Fruit fly (Drosophila melanogaster) whole organism, embryonic: Measurements from ENCODE around the gene mRpL55.

Experiments
- Atf6 ChIP-seq: fragments of 200-800 bp; sonication (Bioruptor generic); IDR thresholded peaks from 2 replicates; pipeline ENCODE4 v1.3.6; 2022; ENCODE audit warnings: missing biosample characterization, missing genetic modification characterization
- Awh ChIP-seq: fragments of 200-800 bp; sonication (Bioruptor generic); IDR thresholded peaks from 2 replicates; pipeline ENCODE4, ENCODE4 v1.3.6; 2022; ENCODE audit warnings: missing biosample characterization, missing genetic modification characterization
- Blimp-1 ChIP-seq: fragments of 200-800 bp; sonication (Bioruptor generic); optimal IDR thresholded peaks from 3 replicates; lab custom pipeline; 2018; ENCODE audit warnings: missing biosample characterization, missing genetic modification characterization, mild to moderate bottlenecking, moderate library complexity, missing genetic modification reagents
- CG10147 ChIP-seq: fragments of 200-800 bp; sonication (Bioruptor generic); optimal IDR thresholded peaks from 2 replicates; lab custom pipeline; 2019; ENCODE audit warnings: missing biosample characterization, mild to moderate bottlenecking, missing genetic modification characterization, moderate library complexity
- CG14050 ChIP-seq: fragments of 200-800 bp; sonication (Bioruptor generic); IDR thresholded peaks from 3 replicates; pipeline ENCODE4 v1.3.6; 2022; ENCODE audit warnings: missing biosample characterization, missing genetic modification characterization
- CG14667 ChIP-seq: fragments of 200-800 bp; sonication (Bioruptor generic); IDR thresholded peaks from 2 replicates; pipeline ENCODE4 v1.3.6; 2022; ENCODE audit warnings: missing biosample characterization, missing genetic modification characterization
- CG14710 ChIP-seq: fragments of 200-800 bp; sonication (Bioruptor generic); optimal IDR thresholded peaks from 3 replicates; lab custom pipeline; 2019; ENCODE audit warnings: missing biosample characterization, mild to moderate bottlenecking, missing genetic modification characterization, moderate library complexity
- CG1529 ChIP-seq: fragments of 200-800 bp; sonication (Bioruptor generic); optimal IDR thresholded peaks from 3 replicates; lab custom pipeline; 2018; ENCODE audit warnings: missing biosample characterization, missing genetic modification characterization
- CG15514 ChIP-seq: fragments of 200-800 bp; sonication (Bioruptor generic); optimal IDR thresholded peaks from 3 replicates; lab custom pipeline; 2017; ENCODE audit warnings: missing biosample characterization, missing genetic modification characterization, mild to moderate bottlenecking, moderate library complexity, missing genetic modification reagents
- CG17359 ChIP-seq: fragments of 200-800 bp; sonication (Bioruptor generic); optimal IDR thresholded peaks from 3 replicates; lab custom pipeline; 2018; ENCODE audit warnings: missing biosample characterization, mild to moderate bottlenecking, missing genetic modification characterization, moderate library complexity
- CG18599 ChIP-seq: fragments of 200-800 bp; sonication (Bioruptor generic); optimal IDR thresholded peaks from 3 replicates; lab custom pipeline; 2017; ENCODE audit warnings: missing biosample characterization, missing genetic modification characterization, mild to moderate bottlenecking, moderate library complexity, missing genetic modification reagents
- CG4404 ChIP-seq: fragments of 200-800 bp; sonication (Bioruptor generic); IDR thresholded peaks from 2 replicates; pipeline ENCODE4 v1.3.6; 2022; ENCODE audit warnings: missing biosample characterization, missing genetic modification characterization
- CG4617 ChIP-seq: fragments of 200-800 bp; sonication (Bioruptor generic); optimal IDR thresholded peaks from 3 replicates; lab custom pipeline; 2016; ENCODE audit warnings: missing biosample characterization, missing genetic modification characterization, borderline replicate concordance
- CG4820 ChIP-seq: fragments of 200-800 bp; sonication (Bioruptor generic); optimal IDR thresholded peaks from 3 replicates; lab custom pipeline; 2016; ENCODE audit warnings: missing biosample characterization, missing genetic modification characterization
- CG6272 ChIP-seq: fragments of 200-800 bp; sonication (Bioruptor generic); IDR thresholded peaks from 2 replicates; pipeline ENCODE4 v1.3.6; 2022; ENCODE audit warnings: missing biosample characterization, missing genetic modification characterization
- ERR ChIP-seq: fragments of 200-800 bp; sonication (Bioruptor generic); optimal IDR thresholded peaks from 2 replicates; lab custom pipeline; 2016; ENCODE audit warnings: missing biosample characterization, missing genetic modification characterization
- Ets65A ChIP-seq: fragments of 200-800 bp; sonication (Bioruptor generic); peaks from one replicate; lab custom pipeline; 2016; ENCODE audit warnings: missing biosample characterization, missing genetic modification characterization
- Fer2 ChIP-seq: fragments of 200-800 bp; sonication (Bioruptor generic); optimal IDR thresholded peaks from 2 replicates; lab custom pipeline; 2018; ENCODE audit warnings: missing biosample characterization, mild to moderate bottlenecking, missing genetic modification characterization, moderate library complexity
- Gsc ChIP-seq: fragments of 200-800 bp; sonication (Bioruptor generic); IDR thresholded peaks from 2 replicates; pipeline ENCODE4 v1.3.6; 2022; ENCODE audit warnings: missing biosample characterization, missing genetic modification characterization
- H2.0 ChIP-seq: fragments of 200-800 bp; sonication (Bioruptor generic); IDR thresholded peaks from 2 replicates; pipeline ENCODE4 v1.3.6; 2022; ENCODE audit warnings: missing biosample characterization, missing genetic modification characterization
- HLHmδ ChIP-seq: fragments of 200-800 bp; sonication (Bioruptor generic); optimal IDR thresholded peaks from 2 replicates; lab custom pipeline; 2018; ENCODE audit warnings: missing biosample characterization, mild to moderate bottlenecking, missing genetic modification characterization, moderate library complexity
- Hmr ChIP-seq: fragments of 200-800 bp; sonication (Bioruptor generic); optimal IDR thresholded peaks from 3 replicates; lab custom pipeline; 2017; ENCODE audit warnings: mild to moderate bottlenecking, missing biosample characterization, missing genetic modification reagents, missing genetic modification characterization
- Hr39 ChIP-seq: fragments of >200 bp; optimal IDR thresholded peaks from 2 replicates; lab custom pipeline; 2017
- NC2α ChIP-seq: fragments of 200-800 bp; sonication (Bioruptor generic); optimal IDR thresholded peaks from 2 replicates; lab custom pipeline; 2016; ENCODE audit warnings: missing biosample characterization, missing genetic modification characterization
- Nf-YA ChIP-seq: fragments of 200-800 bp; sonication (Bioruptor generic); IDR thresholded peaks from 2 replicates; pipeline ENCODE4 v1.3.6; 2022; ENCODE audit warnings: missing biosample characterization, missing genetic modification characterization
- Pdp1 ChIP-seq, 2 experiments: fragments of 200-800 bp; sonication (Bioruptor generic); optimal IDR thresholded peaks; 3 replicates each; lab custom pipeline; 2016; ENCODE audit warnings: missing biosample characterization in 2 of 2, missing genetic modification characterization in 2 of 2, mild to moderate bottlenecking in 1 of 2, moderate library complexity in 1 of 2
- Ptx1 ChIP-seq: fragments of 200-800 bp; sonication (Bioruptor generic); IDR thresholded peaks from 2 replicates; pipeline ENCODE4 v1.3.6; 2022; ENCODE audit warnings: missing biosample characterization, missing genetic modification characterization
- Ssrp ChIP-seq: fragments of 200-800 bp; sonication (Bioruptor generic); optimal IDR thresholded peaks from 2 replicates; lab custom pipeline; 2018; ENCODE audit warnings: missing biosample characterization, mild to moderate bottlenecking, missing genetic modification characterization, moderate library complexity
- ase ChIP-seq: fragments of 200-800 bp; sonication (Bioruptor generic); IDR thresholded peaks from 3 replicates; pipeline ENCODE4 v1.3.6; 2022; ENCODE audit warnings: missing biosample characterization, missing genetic modification characterization
- bigmax ChIP-seq: fragments of 200-800 bp; sonication (Bioruptor generic); optimal IDR thresholded peaks from 2 replicates; lab custom pipeline; 2018; ENCODE audit warnings: missing biosample characterization, mild to moderate bottlenecking, missing genetic modification characterization
- bsh ChIP-seq, 2 experiments: fragments of 200-800 bp; sonication (Bioruptor generic); optimal IDR thresholded peaks; 2 replicates each; lab custom pipeline; 2017 to 2018; ENCODE audit warnings: mild to moderate bottlenecking in 2 of 2, missing biosample characterization in 2 of 2, missing genetic modification characterization in 2 of 2, moderate library complexity in 1 of 2
- chif ChIP-seq, 2 experiments: fragments of 200-800 bp; sonication (Bioruptor generic); optimal IDR thresholded peaks; 3 replicates each; lab custom pipeline; 2016; ENCODE audit warnings: missing biosample characterization in 2 of 2, missing genetic modification characterization in 2 of 2
- chn ChIP-seq: fragments of 200-800 bp; sonication (Bioruptor generic); optimal IDR thresholded peaks from 2 replicates; lab custom pipeline; 2016; ENCODE audit warnings: missing biosample characterization, missing genetic modification characterization
- ci ChIP-seq: fragments of 200-800 bp; sonication (Bioruptor generic); IDR thresholded peaks from 3 replicates; pipeline ENCODE4 v1.3.6; 2022; ENCODE audit warnings: missing biosample characterization, missing genetic modification characterization
- gro ChIP-seq: fragments of 200-800 bp; sonication (Bioruptor generic); optimal IDR thresholded peaks from 2 replicates; lab custom pipeline; 2016; ENCODE audit warnings: missing biosample characterization, missing genetic modification characterization
- gt ChIP-seq: fragments of 200-800 bp; sonication (Bioruptor generic); IDR thresholded peaks from 2 replicates; pipeline ENCODE4 v1.3.6; 2022; ENCODE audit warnings: missing biosample characterization, missing genetic modification characterization
- inv ChIP-seq: fragments of 200-800 bp; sonication (Bioruptor generic); IDR thresholded peaks from 2 replicates; pipeline ENCODE4 v1.3.6; 2022; ENCODE audit warnings: missing biosample characterization, missing genetic modification characterization; ENCODE audit not compliant: partially characterized antibody
- ken ChIP-seq: fragments of 200-800 bp; sonication (Bioruptor generic); IDR thresholded peaks from 3 replicates; pipeline ENCODE4 v1.3.6; 2022; ENCODE audit warnings: missing biosample characterization, missing genetic modification characterization
- lab ChIP-seq: fragments of 200-800 bp; sonication (Bioruptor generic); optimal IDR thresholded peaks from 3 replicates; lab custom pipeline; 2017; ENCODE audit warnings: missing biosample characterization, missing genetic modification characterization, mild to moderate bottlenecking, moderate library complexity, missing genetic modification reagents
- lbe ChIP-seq: fragments of 200-800 bp; sonication (Bioruptor generic); optimal IDR thresholded peaks from 2 replicates; lab custom pipeline; 2016; ENCODE audit warnings: missing biosample characterization, mild to moderate bottlenecking, missing genetic modification characterization
- lola ChIP-seq, 3 experiments: fragments of >200 bp in 2 of 3; fragments of 200-800 bp in 1 of 3; sonication (Bioruptor generic) in 1 of 3; optimal IDR thresholded peaks; 2 replicates each; lab custom pipeline; 2017 to 2019; ENCODE audit warnings: missing biosample characterization in 3 of 3, missing genetic modification characterization in 3 of 3, mild to moderate bottlenecking in 1 of 3, moderate library complexity in 1 of 3
- peb ChIP-seq: fragments of 200-800 bp; sonication (Bioruptor generic); IDR thresholded peaks from 2 replicates; pipeline ENCODE4 v1.3.6; 2022; ENCODE audit warnings: missing biosample characterization, missing genetic modification characterization
- ranshi ChIP-seq: fragments of 200-800 bp; sonication (Bioruptor generic); IDR thresholded peaks from 2 replicates; pipeline ENCODE4 v1.3.6; 2022; ENCODE audit warnings: missing biosample characterization, missing genetic modification characterization
- shn ChIP-seq: fragments of 200-800 bp; sonication (Bioruptor generic); optimal IDR thresholded peaks from 3 replicates; lab custom pipeline; 2016; ENCODE audit warnings: missing biosample characterization, missing genetic modification characterization
- sisA ChIP-seq: fragments of 200-800 bp; sonication (Bioruptor generic); IDR thresholded peaks from 2 replicates; pipeline ENCODE4 v1.3.6; 2022; ENCODE audit warnings: missing biosample characterization, missing genetic modification characterization
- slp2 ChIP-seq: fragments of 200-800 bp; sonication (Bioruptor generic); optimal IDR thresholded peaks from 2 replicates; lab custom pipeline; 2016; ENCODE audit warnings: missing biosample characterization, missing genetic modification characterization
- sr ChIP-seq: fragments of 200-800 bp; sonication (Bioruptor generic); IDR thresholded peaks from 3 replicates; pipeline ENCODE4 v1.3.6; 2022; ENCODE audit warnings: missing biosample characterization, missing genetic modification characterization
- tap ChIP-seq: fragments of 200-800 bp; optimal IDR thresholded peaks from 3 replicates; lab custom pipeline; 2019; ENCODE audit warnings: missing biosample characterization, mild to moderate bottlenecking, missing genetic modification characterization, moderate library complexity
- tin ChIP-seq: fragments of 200-800 bp; sonication (Bioruptor generic); optimal IDR thresholded peaks from 3 replicates; lab custom pipeline; 2016; ENCODE audit warnings: missing biosample characterization, missing genetic modification characterization
- zfh1 ChIP-seq: fragments of 200-800 bp; sonication (Bioruptor generic); IDR thresholded peaks from 3 replicates; pipeline ENCODE4 v1.3.6; 2022; ENCODE audit warnings: missing biosample characterization, missing genetic modification characterization

Gene mRpL55

dm6 chr3R:19118505-19119138 is 23.9 kb upstream of the mRpL55 start (continued):
- TF ChIP-seq NC2α (GFP tag; lab: Kevin White, UChicago) (no peak), CG4404 (0 out of 2 replicates have a peak, but pooled peaks have one; percentile 30), CG6272 (GFP tag; lab: Robert Waterston, UW) (peak; percentile 5; the same call in 1 of the 2 replicates), lbe (GFP tag; lab: Kevin White, UChicago) (peak; percentile 32), Atf6 (GFP tag; lab: Robert Waterston, UW) (no peak), sr (GFP tag; lab: Robert Waterston, UW) (no peak), CG18599 (GFP tag; lab: Kevin White, UChicago) (no peak), inv (no peak), Awh (no peak), HLHmδ (GFP tag; lab: Kevin White, UChicago) (no peak), Gsc (GFP tag; lab: Robert Waterston, UW) (0 out of 2 replicates have a peak, but pooled peaks have one; percentile 25), slp2 (GFP tag; lab: Kevin White, UChicago) (peak; percentile 9), Ets65A (GFP tag; lab: Kevin White, UChicago) (peak; percentile 28), Blimp-1 (peak; percentile 47), ase (GFP tag; lab: Robert Waterston, UW) (peak; percentile 60; the same call in 1 of the 3 replicates), zfh1 (GFP tag; lab: Robert Waterston, UW) (peak; percentile 66), Ptx1 (GFP tag; lab: Robert Waterston, UW) (peak; percentile 67), Hr39 (lab: Kevin White, UChicago) (no peak), CG14050 (no peak), sisA (GFP tag; lab: Robert Waterston, UW) (peak; percentile 77), tin (GFP tag; lab: Kevin White, UChicago) (peak; percentile 11), CG17359 (tag; lab: Kevin White, UChicago) (peak; percentile 21), peb (GFP tag; lab: Robert Waterston, UW) (peak; percentile 44), gro (GFP tag; lab: Kevin White, UChicago) (no peak), Nf-YA (no peak), CG4820 (GFP tag; lab: Kevin White, UChicago) (peak; percentile 6), H2.0 (GFP tag; lab: Robert Waterston, UW) (peak; percentile 57; the same call in 1 of the 2 replicates), shn (no peak), tap (tag; lab: Kevin White, UChicago) (no peak), lola (GFP tag; optimal IDR thresholded peaks at IDR 0.05; lab: Kevin White, UChicago) (no peak), gt (GFP tag; lab: Robert Waterston, UW) (0 out of 2 replicates have a peak, but pooled peaks have one; percentile 46), Fer2 (no peak), CG15514 (no peak), ci (GFP tag; lab: Robert Waterston, UW) (peak; percentile 82), lab (GFP tag; lab: Kevin White, UChicago) (no peak), chn (GFP tag; lab: Kevin White, UChicago) (no peak), bsh (GFP tag; optimal IDR thresholded peaks at IDR 0.05; lab: Kevin White, UChicago) (peak; percentile 60 to 68), chif (GFP tag; optimal IDR thresholded peaks at IDR 0.05; lab: Kevin White, UChicago) (peak in 1 of 2 experiments; percentile 27), ranshi (GFP tag; lab: Robert Waterston, UW) (peak; percentile 39; the same call in 1 of the 2 replicates), CG14710 (tag; lab: Kevin White, UChicago) (peak; percentile 17), CG4617 (no peak), ken (GFP tag; lab: Robert Waterston, UW) (peak; percentile 38; the same call in 1 of the 3 replicates), Pdp1 (GFP tag; optimal IDR thresholded peaks at IDR 0.05; lab: Kevin White, UChicago) (peak in 1 of 2 experiments; percentile 5), CG10147 (no peak), CG14667 (GFP tag; lab: Robert Waterston, UW) (peak; percentile 56; the same call in 1 of the 2 replicates), ERR (GFP tag; lab: Kevin White, UChicago) (no peak), CG1529 (GFP tag; lab: Kevin White, UChicago) (no peak), bigmax (GFP tag; lab: Kevin White, UChicago) (no peak), Hmr (GFP tag; lab: Kevin White, UChicago) (no peak), Ssrp (peak; percentile 20)
